Worm (Caenorhabditis elegans) whole organism, L4 larva: Measurements from ENCODE around the gene chil-15.

Experiments used
- Y75B8A.6 ChIP-seq: fragments of 200-800 bp; sonication (Bioruptor generic); IDR thresholded peaks from 2 replicates; pipeline ENCODE4 v1.3.6; 2022; ENCODE audit warnings: missing genetic modification reagents, missing genetic modification characterization, missing compliant biosample characterization
- ceh-82 ChIP-seq: sonication (generic microtip); optimal IDR thresholded peaks from 2 replicates; lab custom pipeline; 2017; ENCODE audit warnings: missing biosample characterization, missing genetic modification characterization
- egl-43 ChIP-seq: fragments of 200-800 bp; sonication (Bioruptor generic); IDR thresholded peaks from 2 replicates; pipeline ENCODE4 v1.3.6; 2022; ENCODE audit warnings: missing genetic modification reagents, missing genetic modification characterization, missing compliant biosample characterization
- hlh-11 ChIP-seq: fragments of 200-800 bp; sonication (Bioruptor generic); optimal IDR thresholded peaks from 2 replicates; lab custom pipeline; 2018; ENCODE audit warnings: mild to moderate bottlenecking, missing genetic modification characterization, missing compliant biosample characterization
- lin-15B ChIP-seq: fragments of 150-350 bp; sonication (generic microtip); optimal IDR thresholded peaks from 3 replicates; lab custom pipeline; 2014; ENCODE audit warnings: missing biosample characterization, missing genetic modification characterization
- mep-1 ChIP-seq: fragments of 150-350 bp; sonication (generic microtip); optimal IDR thresholded peaks from 3 replicates; lab custom pipeline; 2014; ENCODE audit warnings: missing biosample characterization, missing genetic modification characterization
- unc-62 ChIP-seq, 3 experiments: fragments of 150-350 bp in 1 of 3; sonication (generic microtip); optimal IDR thresholded peaks in 2 of 3; peaks in 1 of 3; 1 replicate in 1 of 3; 2 replicates in 2 of 3; lab custom pipeline; 2014 to 2017; ENCODE audit warnings: missing biosample characterization in 3 of 3, missing genetic modification characterization in 3 of 3, missing genetic modification reagents in 3 of 3, missing genotype in 1 of 3

- TF ChIP-seq egl-43 (GFP tag; lab: Robert Waterston, UW) = no peak
- no peak for TF ChIP-seq ceh-82 (tag; lab: Kevin White, UChicago)
- no peak for TF ChIP-seq hlh-11
- no peak for TF ChIP-seq Y75B8A.6
- TF ChIP-seq unc-62 (GFP tag; optimal IDR thresholded peaks at IDR 0.05 in 1 of 2; lab: Kevin White, UChicago) = no peak
- TF ChIP-seq unc-62 (tag; optimal IDR thresholded peaks at IDR 0.05; lab: Kevin White, UChicago) = no peak
- TF ChIP-seq lin-15B (tag; lab: Kevin White, UChicago) = no peak
- no peak for TF ChIP-seq mep-1 (tag; lab: Kevin White, UChicago)
Observed at ce11 chrII:9411497-9411896, 31.9 kb downstream of the chil-15 start, which contains the start of gene M176.9.
